Worm (Caenorhabditis elegans) whole organism, mixed stage, embryonic: ENCODE results near the gene rfth-1.

ENCODE experiments used
- M03D4.4 ChIP-seq: sonication (generic microtip); optimal IDR thresholded peaks from 2 replicates; lab custom pipeline; 2017; ENCODE audit warnings: mild to moderate bottlenecking, missing genetic modification characterization, missing compliant biosample characterization
- bed-3 ChIP-seq: fragments of 200-800 bp; sonication (Bioruptor generic); optimal IDR thresholded peaks from 3 replicates; lab custom pipeline; 2018; ENCODE audit warnings: mild to moderate bottlenecking, missing genetic modification characterization, moderate library complexity, missing compliant biosample characterization
- blmp-1 ChIP-seq: fragments of 150-350 bp; optimal IDR thresholded peaks from 2 replicates; lab custom pipeline; 2014; ENCODE audit warnings: missing biosample characterization, missing genetic modification characterization
- ceh-39 ChIP-seq: fragments of 150-350 bp; optimal IDR thresholded peaks from 2 replicates; lab custom pipeline; 2014; ENCODE audit warnings: missing biosample characterization, missing genetic modification characterization
- ceh-43 ChIP-seq: fragments of 200-800 bp; sonication (Bioruptor generic); optimal IDR thresholded peaks from 2 replicates; lab custom pipeline; 2018; ENCODE audit warnings: mild to moderate bottlenecking, missing genetic modification characterization, moderate library complexity, missing compliant biosample characterization
- ces-1 ChIP-seq: fragments of 150-350 bp; optimal IDR thresholded peaks from 2 replicates; lab custom pipeline; 2014; ENCODE audit warnings: missing biosample characterization, missing genetic modification reagents, missing genetic modification characterization
- cnd-1 ChIP-seq: fragments of 200-800 bp; sonication (Bioruptor generic); optimal IDR thresholded peaks from 2 replicates; lab custom pipeline; 2018; ENCODE audit warnings: mild to moderate bottlenecking, missing genetic modification characterization, missing compliant biosample characterization
- drap-1 ChIP-seq: fragments of 200-800 bp; sonication (Bioruptor generic); optimal IDR thresholded peaks from 3 replicates; lab custom pipeline; 2018; ENCODE audit warnings: mild to moderate bottlenecking, missing genetic modification characterization, missing compliant biosample characterization
- elt-3 ChIP-seq: fragments of 150-350 bp; optimal IDR thresholded peaks from 2 replicates; lab custom pipeline; 2014; ENCODE audit warnings: missing biosample characterization, missing genetic modification characterization
- flh-1 ChIP-seq: fragments of 200-800 bp; sonication (Bioruptor generic); optimal IDR thresholded peaks from 2 replicates; lab custom pipeline; 2018; ENCODE audit warnings: mild to moderate bottlenecking, missing genetic modification characterization, moderate library complexity, missing compliant biosample characterization
- ham-2 ChIP-seq: fragments of 200-800 bp; sonication (Bioruptor generic); optimal IDR thresholded peaks from 2 replicates; lab custom pipeline; 2018; ENCODE audit warnings: mild to moderate bottlenecking, missing genetic modification characterization, missing compliant biosample characterization
- hlh-1 ChIP-seq: fragments of 150-350 bp; optimal IDR thresholded peaks from 2 replicates; lab custom pipeline; 2014; ENCODE audit warnings: missing biosample characterization, missing genetic modification reagents, missing genetic modification characterization
- lin-32 ChIP-seq: fragments of 200-800 bp; sonication (Bioruptor generic); optimal IDR thresholded peaks from 2 replicates; lab custom pipeline; 2018; ENCODE audit warnings: mild to moderate bottlenecking, missing genetic modification characterization, missing compliant biosample characterization
- lsy-2 ChIP-seq: fragments of 150-350 bp; optimal IDR thresholded peaks from 2 replicates; lab custom pipeline; 2014; ENCODE audit warnings: missing biosample characterization, missing genetic modification characterization
- mep-1 ChIP-seq: fragments of 150-350 bp; optimal IDR thresholded peaks from 2 replicates; lab custom pipeline; 2017; ENCODE audit warnings: missing biosample characterization, missing genetic modification reagents, missing genetic modification characterization, inconsistent platforms
- mls-2 ChIP-seq: sonication (generic microtip); optimal IDR thresholded peaks from 2 replicates; lab custom pipeline; 2016; ENCODE audit warnings: mild to moderate bottlenecking, missing genetic modification characterization, moderate library complexity, missing compliant biosample characterization
- nhr-12 ChIP-seq: fragments of 150-350 bp; optimal IDR thresholded peaks from 2 replicates; lab custom pipeline; 2014; ENCODE audit warnings: missing biosample characterization, missing genetic modification characterization
- nhr-2 ChIP-seq: fragments of 150-350 bp; optimal IDR thresholded peaks from 2 replicates; lab custom pipeline; 2014; ENCODE audit warnings: missing biosample characterization, missing genetic modification characterization
- nhr-237 ChIP-seq: fragments of 150-350 bp; optimal IDR thresholded peaks from 2 replicates; lab custom pipeline; 2014; ENCODE audit warnings: missing biosample characterization, missing genetic modification characterization
- nhr-28 ChIP-seq: fragments of 150-350 bp; optimal IDR thresholded peaks from 2 replicates; lab custom pipeline; 2014; ENCODE audit warnings: missing biosample characterization, missing genetic modification characterization
- nhr-76 ChIP-seq: sonication (generic microtip); optimal IDR thresholded peaks from 2 replicates; lab custom pipeline; 2017; ENCODE audit warnings: missing biosample characterization, missing genetic modification characterization
- pha-4 ChIP-seq: fragments of 150-350 bp; optimal IDR thresholded peaks from 2 replicates; lab custom pipeline; 2018; ENCODE audit warnings: missing biosample characterization, missing genetic modification reagents, missing genetic modification characterization
- sem-2 ChIP-seq: fragments of 200-800 bp; sonication (Bioruptor generic); optimal IDR thresholded peaks from 2 replicates; lab custom pipeline; 2018; ENCODE audit warnings: mild to moderate bottlenecking, missing genetic modification characterization, missing compliant biosample characterization
- snpc-4 ChIP-seq: fragments of 150-350 bp; optimal IDR thresholded peaks from 2 replicates; lab custom pipeline; 2014; ENCODE audit warnings: missing biosample characterization, missing genetic modification characterization
- tbx-8 ChIP-seq: fragments of 200-800 bp; sonication (Bioruptor generic); optimal IDR thresholded peaks from 2 replicates; lab custom pipeline; 2018; ENCODE audit warnings: mild to moderate bottlenecking, missing genetic modification characterization, moderate library complexity, missing compliant biosample characterization
- unc-120 ChIP-seq: sonication (generic microtip); optimal IDR thresholded peaks from 2 replicates; lab custom pipeline; 2017; ENCODE audit warnings: missing genetic modification characterization, missing compliant biosample characterization; ENCODE audit not compliant: poor library complexity, severe bottlenecking
- unc-39 ChIP-seq: fragments of 150-350 bp; optimal IDR thresholded peaks from 2 replicates; lab custom pipeline; 2014; ENCODE audit warnings: missing biosample characterization, missing genetic modification characterization
- unc-62 ChIP-seq: fragments of 150-350 bp; optimal IDR thresholded peaks from 2 replicates; lab custom pipeline; 2014; ENCODE audit warnings: missing biosample characterization, missing genetic modification reagents, missing genetic modification characterization
- zip-8 ChIP-seq: fragments of 150-350 bp; optimal IDR thresholded peaks from 2 replicates; lab custom pipeline; 2014; ENCODE audit warnings: missing biosample characterization, missing genetic modification characterization

The rfth-1 gene

DNA sequence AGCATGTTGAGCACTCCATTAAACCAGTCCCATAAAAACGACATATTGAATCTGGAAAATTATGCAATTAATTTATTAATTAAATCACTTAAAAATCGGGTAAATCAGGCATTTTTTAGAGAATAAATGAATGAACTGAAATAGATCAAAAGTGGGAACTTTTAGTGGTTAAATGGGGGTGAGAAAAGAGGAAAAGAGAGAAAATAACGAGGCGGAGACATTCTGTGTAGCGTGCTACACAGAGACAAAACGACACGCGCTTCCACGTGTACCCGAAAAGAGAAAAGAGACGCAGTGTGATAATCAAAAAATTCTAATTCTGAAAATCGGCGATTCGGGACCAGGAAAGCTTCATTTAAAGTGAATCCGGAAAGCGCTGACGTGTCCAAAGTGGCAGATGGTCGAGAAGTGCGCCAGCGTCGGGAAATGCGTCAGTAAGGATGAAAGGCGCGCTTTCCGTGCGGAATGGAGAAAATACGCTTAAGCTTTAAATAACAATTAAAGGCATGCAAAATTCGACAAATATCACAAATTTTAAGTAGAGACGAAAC is 2.2 kb upstream of the rfth-1 start, which contains the start of gene sar-1 (continued):
- TF ChIP-seq zip-8 (tag; lab: Kevin White, UChicago) = no peak
- no peak for TF ChIP-seq blmp-1 (tag; lab: Kevin White, UChicago)
- no peak for TF ChIP-seq nhr-237 (tag; lab: Kevin White, UChicago)
- no peak for TF ChIP-seq ceh-43 (GFP tag; lab: Kevin White, UChicago)

DNA sequence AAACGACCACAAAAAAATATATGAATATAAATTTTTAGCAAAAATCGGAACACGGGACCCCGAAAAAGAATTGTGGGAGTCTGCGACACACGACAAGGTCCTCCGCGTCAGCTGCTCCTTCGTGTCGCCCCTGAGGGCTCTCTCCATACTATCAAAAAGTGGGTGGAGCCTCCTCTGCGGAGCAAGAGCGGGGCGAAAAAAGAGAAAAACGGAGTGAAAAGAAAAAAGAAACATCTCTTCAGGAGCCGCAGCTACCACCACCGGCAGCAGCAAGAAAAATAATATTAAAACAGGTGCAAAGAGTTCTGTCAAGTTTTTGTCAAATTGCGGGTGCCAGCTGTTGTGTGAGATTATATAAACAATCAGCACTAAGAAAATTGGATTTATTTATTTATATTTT is 4.5 kb downstream of the rfth-1 start, which contains the start of gene gbb-2:
TSS of gene gbb-2 (minus strand) at position 112 of the 400 bp plus-strand sequence.
- TF ChIP-seq hlh-1 (tag; lab: Kevin White, UChicago) = peak; percentile 56
- no peak for TF ChIP-seq snpc-4
- no peak for TF ChIP-seq drap-1 (GFP tag; lab: Kevin White, UChicago)
- TF ChIP-seq lsy-2 (tag; lab: Kevin White, UChicago) = no peak
- TF ChIP-seq unc-120 (tag; lab: Kevin White, UChicago) = peak; percentile 82
- TF ChIP-seq ces-1 (GFP tag; lab: Kevin White, UChicago) = no peak
- no peak for TF ChIP-seq nhr-2 (tag; lab: Kevin White, UChicago)

DNA sequence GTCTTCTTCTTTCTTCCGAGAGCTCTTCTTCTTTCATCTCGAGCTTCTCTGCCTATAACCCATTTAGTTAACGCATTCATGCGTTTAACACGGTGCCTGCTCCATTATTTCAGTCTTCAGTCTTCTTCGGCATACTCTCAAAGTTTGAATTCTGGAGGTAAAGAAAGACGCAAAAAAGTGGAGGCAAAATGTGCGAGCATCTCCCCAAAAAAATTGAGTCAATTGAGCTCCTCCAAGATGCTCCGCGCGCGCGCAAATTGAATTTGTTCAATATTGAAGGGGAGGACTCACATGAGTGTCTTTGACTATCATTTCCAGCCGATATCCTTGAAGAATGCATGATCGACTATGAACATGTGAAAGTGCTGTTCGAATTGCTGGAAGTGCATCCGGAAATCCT is 6.0 kb downstream of the rfth-1 start:
- peak; percentile 87 for TF ChIP-seq ces-1 (GFP tag; lab: Kevin White, UChicago)
- TF ChIP-seq ceh-39 (tag; lab: Kevin White, UChicago) = no peak

DNA sequence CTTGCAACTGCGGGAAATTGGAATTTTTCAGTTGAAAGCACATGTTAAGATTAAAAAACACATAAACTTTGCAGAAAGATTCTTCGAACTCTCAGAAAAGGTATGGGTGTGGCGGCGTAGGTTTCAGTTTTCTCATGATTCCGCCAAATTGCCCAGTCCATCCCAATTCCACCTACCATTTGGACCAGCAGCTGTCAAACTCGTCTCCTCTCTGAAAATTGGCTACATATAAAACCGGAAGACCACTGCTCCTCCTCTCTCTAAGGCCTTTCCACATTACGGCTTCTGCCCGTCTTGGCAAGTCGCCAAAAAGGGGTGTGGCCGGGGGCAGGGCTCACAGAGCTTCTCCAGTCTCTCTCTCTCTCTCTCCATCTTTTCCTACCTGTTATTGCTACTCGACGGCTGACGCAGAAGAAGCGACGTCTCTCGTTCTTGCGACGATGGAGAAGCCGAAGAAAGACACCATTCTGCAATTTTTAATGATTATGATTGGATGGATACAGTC is 20.9 kb downstream of the rfth-1 start, which contains the start of gene ZK180.7:
TSS of gene ZK180.7 (plus strand) at position 395 of the 505 bp plus-strand sequence.
- TF ChIP-seq sem-2 (GFP tag; lab: Kevin White, UChicago) (no peak), flh-1 (GFP tag; lab: Kevin White, UChicago) (no peak), snpc-4 (no peak), hlh-1 (tag; lab: Kevin White, UChicago) (no peak), blmp-1 (tag; lab: Kevin White, UChicago) (no peak), elt-3 (tag; lab: Kevin White, UChicago) (no peak), mls-2 (no peak), nhr-237 (tag; lab: Kevin White, UChicago) (no peak), unc-62 (GFP tag; lab: Kevin White, UChicago) (no peak), nhr-76 (no peak), M03D4.4 (tag; lab: Kevin White, UChicago) (no peak), ham-2 (no peak), bed-3 (GFP tag; lab: Kevin White, UChicago) (no peak), ceh-39 (tag; lab: Kevin White, UChicago) (no peak)

DNA sequence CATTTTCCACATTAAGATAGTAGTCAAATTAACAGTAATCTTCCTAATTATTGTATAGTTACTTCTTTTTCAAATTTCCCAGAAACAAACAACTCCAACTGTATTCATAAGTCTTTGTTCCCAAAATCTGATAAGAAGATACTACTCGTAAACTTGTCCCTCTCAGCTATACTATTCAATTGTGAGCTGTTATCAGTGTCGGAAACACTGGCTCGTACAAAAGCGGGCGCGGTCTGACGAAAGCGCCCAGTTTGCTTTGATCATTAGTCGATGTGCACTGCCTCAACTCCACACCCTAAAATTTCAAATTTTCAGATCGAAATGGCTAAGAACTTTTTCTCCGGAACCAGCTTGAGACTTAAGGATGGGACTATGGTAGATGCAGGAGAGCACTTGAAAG is 24.4 kb downstream of the rfth-1 start, which contains the start of gene trx-3:
TSS of gene trx-3 (plus strand) at position 291 of the 400 bp plus-strand sequence.
- no peak for TF ChIP-seq ham-2
- TF ChIP-seq unc-39 (tag; lab: Kevin White, UChicago) = no peak
- TF ChIP-seq hlh-1 (tag; lab: Kevin White, UChicago) = no peak
- TF ChIP-seq, all 35 proteins: peak for 0

DNA sequence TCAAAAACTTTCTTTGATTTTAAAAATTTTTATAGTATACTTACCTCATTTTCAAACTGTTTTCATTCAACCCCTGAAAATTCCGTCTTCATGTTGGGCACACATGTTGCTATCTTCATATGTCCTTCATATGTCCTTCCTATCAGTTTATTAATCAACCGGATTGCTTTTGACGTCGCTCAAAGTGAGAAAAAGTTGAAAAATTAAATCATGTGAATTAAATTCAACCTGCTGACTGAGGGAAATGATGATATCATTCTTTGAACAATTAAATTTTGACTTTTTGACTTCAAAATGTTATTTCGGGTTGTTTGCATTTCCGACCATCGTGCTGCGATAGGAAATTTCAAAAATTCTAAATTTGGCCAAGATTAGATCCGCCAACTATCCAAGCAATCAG is 26.6 kb downstream of the rfth-1 start:
- TF ChIP-seq elt-3 (tag; lab: Kevin White, UChicago) = no peak
- no peak for TF ChIP-seq hlh-1 (tag; lab: Kevin White, UChicago)
- no peak for TF ChIP-seq tbx-8 (GFP tag; lab: Kevin White, UChicago)
- TF ChIP-seq cnd-1 (tag; lab: Kevin White, UChicago) = no peak
- no peak for TF ChIP-seq mep-1
- TF ChIP-seq nhr-12 (tag; lab: Kevin White, UChicago) = no peak
- no peak for TF ChIP-seq ham-2
- no peak for TF ChIP-seq snpc-4
- no peak for TF ChIP-seq pha-4 (tag; lab: Kevin White, UChicago)
- TF ChIP-seq unc-120 (tag; lab: Kevin White, UChicago) = no peak
- TF ChIP-seq ceh-43 (GFP tag; lab: Kevin White, UChicago) = no peak
- TF ChIP-seq lin-32 (GFP tag; lab: Kevin White, UChicago) = no peak
- TF ChIP-seq nhr-28 = no peak
- TF ChIP-seq mls-2 = no peak
- TF ChIP-seq M03D4.4 (tag; lab: Kevin White, UChicago) = no peak
